Worm (Caenorhabditis elegans) whole organism, L2 larva: ENCODE results near the gene F16B4.4.

Experiments
- C34F6.9 ChIP-seq: fragments of 150-350 bp; optimal IDR thresholded peaks from 2 replicates; lab custom pipeline; 2014; ENCODE audit warnings: missing biosample characterization, missing genetic modification characterization
- ZK546.5 ChIP-seq: sonication (generic microtip); optimal IDR thresholded peaks from 2 replicates; lab custom pipeline; 2017; ENCODE audit warnings: missing biosample characterization, missing genetic modification characterization
- ama-1 ChIP-seq: fragments of 150-350 bp; optimal IDR thresholded peaks from 2 replicates; lab custom pipeline; 2018; ENCODE audit warnings: inconsistent platforms
- blmp-1 ChIP-seq: sonication (generic microtip); optimal IDR thresholded peaks from 2 replicates; lab custom pipeline; 2017; ENCODE audit warnings: missing genetic modification characterization, mild to moderate bottlenecking, missing compliant biosample characterization, antibody characterized with exemption, moderate library complexity; ENCODE audit not compliant: insufficient read depth
- ceh-16 ChIP-seq: fragments of 150-350 bp; optimal IDR thresholded peaks from 2 replicates; lab custom pipeline; 2014; ENCODE audit warnings: missing biosample characterization, missing genetic modification characterization
- ceh-82 ChIP-seq: fragments of 150-350 bp; optimal IDR thresholded peaks from 2 replicates; lab custom pipeline; 2014; ENCODE audit warnings: missing biosample characterization, missing genetic modification characterization
- crh-2 ChIP-seq: sonication (generic microtip); optimal IDR thresholded peaks from 2 replicates; lab custom pipeline; 2017; ENCODE audit warnings: missing biosample characterization, missing genetic modification characterization
- dmd-4 ChIP-seq: sonication (generic microtip); optimal IDR thresholded peaks from 2 replicates; lab custom pipeline; 2017; ENCODE audit warnings: missing biosample characterization, missing genetic modification characterization
- egl-27 ChIP-seq: sonication (generic microtip); optimal IDR thresholded peaks from 3 replicates; lab custom pipeline; 2017; ENCODE audit warnings: missing biosample characterization, missing genetic modification reagents, missing genetic modification characterization
- gmeb-1 ChIP-seq: fragments of 150-350 bp; optimal IDR thresholded peaks from 2 replicates; lab custom pipeline; 2014; ENCODE audit warnings: missing biosample characterization, missing genetic modification characterization
- lin-11 ChIP-seq: fragments of 150-350 bp; sonication (generic microtip); optimal IDR thresholded peaks from 2 replicates; lab custom pipeline; 2014; ENCODE audit warnings: missing biosample characterization, missing genetic modification characterization, inconsistent platforms, mixed read lengths
- lin-39 ChIP-seq: fragments of 150-350 bp; optimal IDR thresholded peaks from 2 replicates; lab custom pipeline; 2014; ENCODE audit warnings: missing biosample characterization, missing genetic modification reagents, missing genetic modification characterization
- lsy-2 ChIP-seq, 2 experiments: fragments of 150-350 bp in 1 of 2; sonication (generic microtip) in 1 of 2; optimal IDR thresholded peaks; 2 replicates each; lab custom pipeline; 2014 to 2017; ENCODE audit warnings: missing biosample characterization in 2 of 2, missing genetic modification characterization in 2 of 2
- mab-5 ChIP-seq: fragments of 150-350 bp; optimal IDR thresholded peaks from 2 replicates; lab custom pipeline; 2014; ENCODE audit warnings: missing biosample characterization, missing genetic modification characterization
- mbf-1 ChIP-seq: sonication (generic microtip); optimal IDR thresholded peaks from 2 replicates; lab custom pipeline; 2017; ENCODE audit warnings: missing biosample characterization, missing genetic modification characterization
- mdl-1 ChIP-seq, 2 experiments: fragments of 150-350 bp in 1 of 2; sonication (generic microtip) in 1 of 2; optimal IDR thresholded peaks; 2 replicates each; lab custom pipeline; 2017; ENCODE audit warnings: missing biosample characterization in 2 of 2, missing genetic modification characterization in 2 of 2
- nhr-10 ChIP-seq: sonication (generic microtip); optimal IDR thresholded peaks from 2 replicates; lab custom pipeline; 2017; ENCODE audit warnings: missing biosample characterization, missing genetic modification characterization
- nhr-12 ChIP-seq: fragments of 150-350 bp; optimal IDR thresholded peaks from 2 replicates; lab custom pipeline; 2014; ENCODE audit warnings: missing biosample characterization, missing genetic modification characterization
- nhr-21 ChIP-seq: fragments of 150-350 bp; optimal IDR thresholded peaks from 2 replicates; lab custom pipeline; 2014; ENCODE audit warnings: missing biosample characterization, missing genetic modification characterization
- nhr-23 ChIP-seq: fragments of 150-350 bp; optimal IDR thresholded peaks from 2 replicates; lab custom pipeline; 2014; ENCODE audit warnings: missing biosample characterization, missing genetic modification reagents, missing genetic modification characterization
- nhr-25 ChIP-seq: fragments of 150-350 bp; sonication (generic microtip); optimal IDR thresholded peaks from 3 replicates; lab custom pipeline; 2014; ENCODE audit warnings: missing biosample characterization, missing genetic modification characterization
- nhr-6 ChIP-seq: fragments of 150-350 bp; optimal IDR thresholded peaks from 2 replicates; lab custom pipeline; 2014; ENCODE audit warnings: missing biosample characterization, missing genetic modification characterization
- snpc-4 ChIP-seq: fragments of 150-350 bp; optimal IDR thresholded peaks from 2 replicates; lab custom pipeline; 2014; ENCODE audit warnings: missing biosample characterization, missing genetic modification characterization
- unc-39 ChIP-seq: fragments of 150-350 bp; optimal IDR thresholded peaks from 2 replicates; lab custom pipeline; 2014; ENCODE audit warnings: missing biosample characterization, missing genetic modification characterization
- unc-55 ChIP-seq: fragments of 150-350 bp; sonication (generic microtip); optimal IDR thresholded peaks from 3 replicates; lab custom pipeline; 2014; ENCODE audit warnings: missing biosample characterization, missing genetic modification reagents, missing genetic modification characterization
- ztf-1 ChIP-seq: fragments of 200-800 bp; sonication (Bioruptor generic); conservative IDR thresholded peaks from 2 replicates; pipeline ENCODE4 v1.3.6; 2022; ENCODE audit warnings: missing genetic modification characterization, missing compliant biosample characterization
- ztf-11 ChIP-seq: sonication (generic microtip); optimal IDR thresholded peaks from 2 replicates; lab custom pipeline; 2017; ENCODE audit warnings: missing biosample characterization, missing genetic modification characterization
- ztf-4 ChIP-seq: fragments of 150-350 bp; optimal IDR thresholded peaks from 2 replicates; lab custom pipeline; 2014; ENCODE audit warnings: missing biosample characterization, missing genetic modification characterization

Gene F16B4.4

ce11 chrV:1572585-1572984, 21.2 kb upstream of the F16B4.4 start:
- TF ChIP-seq nhr-23 (no peak), crh-2 (no peak), mdl-1 (tag; optimal IDR thresholded peaks at IDR 0.05; lab: Kevin White, UChicago) (no peak), unc-55 (no peak), ztf-1 (GFP tag; lab: Robert Waterston, UW) (no peak), unc-39 (tag; lab: Kevin White, UChicago) (no peak), nhr-12 (tag; lab: Kevin White, UChicago) (no peak), ZK546.5 (tag; lab: Kevin White, UChicago) (no peak), nhr-10 (tag; lab: Kevin White, UChicago) (no peak), nhr-21 (tag; lab: Kevin White, UChicago) (no peak), ztf-4 (tag; lab: Kevin White, UChicago) (no peak), ztf-11 (tag; lab: Kevin White, UChicago) (no peak)

DNA sequence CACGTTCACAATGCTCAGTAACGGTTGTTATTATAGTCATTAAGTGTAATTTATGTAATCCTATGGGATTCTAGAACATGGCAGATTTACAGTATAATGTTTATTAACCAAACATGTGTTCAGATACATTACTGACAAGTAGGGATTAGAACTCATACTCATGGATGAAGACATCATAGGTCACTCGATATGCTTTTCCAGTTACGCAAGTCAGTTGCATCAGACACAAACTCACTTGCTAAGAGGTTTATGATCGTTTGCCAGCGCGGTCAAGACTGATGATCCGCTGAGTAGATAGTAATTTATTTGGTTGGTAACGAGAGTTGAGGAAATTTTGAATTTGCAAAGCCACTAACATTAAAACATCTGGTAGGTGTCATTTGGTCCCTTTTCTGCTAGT, 19.2 kb upstream of the F16B4.4 start:
- TF ChIP-seq lin-39 (tag; lab: Kevin White, UChicago), result no peak
- no peak for TF ChIP-seq ceh-82 (tag; lab: Kevin White, UChicago)

DNA sequence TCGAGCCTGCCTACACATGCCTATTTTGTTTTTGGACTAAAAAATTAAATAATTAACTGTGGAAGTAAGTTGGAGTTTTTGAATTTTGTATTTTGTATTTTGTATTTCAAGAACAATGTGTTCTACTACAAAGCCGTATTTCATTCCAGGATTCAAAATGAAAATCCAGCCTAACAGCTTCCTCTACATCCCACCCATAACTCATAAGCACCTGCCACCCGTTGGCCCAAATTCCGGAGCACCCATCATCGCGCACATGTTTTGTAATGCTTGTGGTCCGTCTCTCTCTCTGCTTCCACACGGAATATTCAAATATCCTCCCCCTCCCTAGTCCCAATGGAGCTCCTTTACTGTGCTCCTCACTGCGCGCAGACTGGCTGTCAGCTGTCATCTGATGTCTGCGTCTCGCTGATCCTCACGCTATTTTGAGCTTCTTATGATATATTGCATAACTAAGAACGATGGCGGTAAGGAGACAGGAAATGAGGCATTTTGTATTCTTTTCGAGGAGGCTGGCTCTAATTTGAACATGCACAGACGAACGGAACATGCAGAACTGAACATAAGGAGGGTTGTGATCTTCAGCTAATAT, 18.2 kb upstream of the F16B4.4 start:
- TF ChIP-seq ztf-1 (GFP tag; lab: Robert Waterston, UW) (no peak), unc-39 (tag; lab: Kevin White, UChicago) (no peak), nhr-10 (tag; lab: Kevin White, UChicago) (no peak), mab-5 (tag; lab: Kevin White, UChicago) (peak; percentile 65), blmp-1 (tag; lab: Kevin White, UChicago) (no peak)

- no peak for TF ChIP-seq mdl-1 (tag; optimal IDR thresholded peaks at IDR 0.05; lab: Kevin White, UChicago)
- no peak for TF ChIP-seq nhr-10 (tag; lab: Kevin White, UChicago)
- no peak for TF ChIP-seq gmeb-1 (tag; lab: Kevin White, UChicago)
- TF ChIP-seq ceh-16 (tag; lab: Kevin White, UChicago), result no peak
- no peak for TF ChIP-seq lin-11 (tag; lab: Kevin White, UChicago)
- no peak for TF ChIP-seq dmd-4 (tag; lab: Kevin White, UChicago)
- TF ChIP-seq nhr-23, result no peak
- TF ChIP-seq ama-1 (lab: Kevin White, UChicago), result no peak
- no peak for TF ChIP-seq nhr-6 (tag; lab: Kevin White, UChicago)
- no peak for TF ChIP-seq blmp-1 (tag; lab: Kevin White, UChicago)
- no peak for TF ChIP-seq mab-5 (tag; lab: Kevin White, UChicago)
- TF ChIP-seq mbf-1 (tag; lab: Kevin White, UChicago), result no peak
- no peak for TF ChIP-seq egl-27 (tag; lab: Kevin White, UChicago)
- no peak for TF ChIP-seq lsy-2 (tag; optimal IDR thresholded peaks at IDR 0.05; lab: Kevin White, UChicago)
- no peak for TF ChIP-seq C34F6.9
- TF ChIP-seq nhr-25 (tag; lab: Kevin White, UChicago), result no peak
- TF ChIP-seq ZK546.5 (tag; lab: Kevin White, UChicago), result no peak
- TF ChIP-seq, all 48 proteins: peak for 0
Observed at ce11 chrV:1577092-1577709, 16.6 kb upstream of the F16B4.4 start.

ce11 chrV:1578572-1579230, 15.1 kb upstream of the F16B4.4 start:
- TF ChIP-seq snpc-4 (tag; lab: Kevin White, UChicago) (no peak), ceh-16 (tag; lab: Kevin White, UChicago) (peak; percentile 53)

- TF ChIP-seq nhr-12 (tag; lab: Kevin White, UChicago) (no peak), ceh-16 (tag; lab: Kevin White, UChicago) (peak; percentile 74)
Observed at ce11 chrV:1579790-1580189, 14.0 kb upstream of the F16B4.4 start.
